Fruit fly (Drosophila melanogaster): Measurements from ENCODE around the gene CG9316.

Gene CG9316

DNA sequence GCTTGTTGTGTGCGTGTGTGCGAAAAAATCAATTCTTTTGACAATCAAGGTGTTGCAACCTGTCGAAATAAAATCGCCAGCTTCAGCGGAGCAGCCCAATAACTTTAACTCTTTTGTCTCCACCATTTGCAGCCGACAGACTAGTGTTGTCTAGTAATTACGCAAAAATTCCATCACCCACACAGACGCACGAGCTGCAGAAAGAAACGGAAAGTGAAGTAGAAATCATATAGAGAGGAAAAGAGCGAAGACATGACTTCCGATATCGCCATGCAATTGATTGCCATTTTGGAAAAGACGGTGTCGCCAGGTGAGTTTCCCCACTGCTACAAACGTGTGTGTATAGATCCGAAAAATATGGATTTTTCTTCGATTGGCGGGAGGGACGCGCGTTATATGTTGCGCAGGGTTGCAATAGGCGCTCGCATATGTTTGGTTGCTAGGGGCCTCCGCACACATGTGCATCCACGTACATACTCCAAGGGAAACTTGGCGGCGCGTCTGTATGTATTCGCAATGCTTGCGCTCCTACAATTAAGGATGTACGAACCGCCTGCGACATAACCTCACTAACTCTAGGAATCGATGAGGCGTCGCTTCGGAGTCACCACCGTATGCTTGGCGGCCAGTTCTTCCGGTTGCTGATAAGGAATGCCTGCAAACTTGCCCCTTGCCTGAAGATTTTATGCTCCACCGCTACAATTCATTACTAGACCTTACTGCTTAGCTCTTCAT is 8.9 kb upstream of the CG9316 start:
- TF ChIP-seq ey (GFP tag; optimal IDR thresholded peaks at IDR 0.05) = no peak
- no peak for TF ChIP-seq Hnf4 (GFP tag; optimal IDR thresholded peaks at IDR 0.05)
- TF ChIP-seq lola (GFP tag; optimal IDR thresholded peaks at IDR 0.05) = no peak
- TF ChIP-seq dl (GFP tag; optimal IDR thresholded peaks at IDR 0.05; ENCODE audit: insufficient read depth in 1 of 2, partially characterized antibody in 2 of 2) = no peak
- TF ChIP-seq foxo (GFP tag; optimal IDR thresholded peaks at IDR 0.05) = no peak
- no peak for TF ChIP-seq tai (GFP tag; optimal IDR thresholded peaks at IDR 0.05)

DNA sequence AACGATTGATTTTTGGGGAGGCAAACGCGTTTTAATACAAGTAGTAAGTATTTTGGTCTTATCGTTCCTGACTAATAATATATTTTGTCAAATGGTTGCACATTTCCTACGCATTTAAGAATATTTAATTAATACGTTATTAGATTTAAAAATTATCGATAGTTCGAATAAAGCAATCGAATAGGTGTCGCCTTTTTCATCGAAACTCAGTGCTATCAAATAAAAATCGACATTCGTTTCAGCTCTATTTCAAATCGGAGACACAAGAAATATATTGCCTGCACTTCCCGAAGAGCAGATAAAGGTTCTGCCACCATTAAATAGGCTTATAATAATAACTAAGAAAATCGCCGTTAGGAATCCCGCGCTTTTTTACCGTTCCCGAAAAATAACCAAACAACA is 8.3 kb upstream of the CG9316 start:
- TF ChIP-seq Jra (GFP tag; optimal IDR thresholded peaks at IDR 0.05) (no peak), dmrt93B (GFP tag; optimal IDR thresholded peaks at IDR 0.05) (no peak), rgr (GFP tag; optimal IDR thresholded peaks at IDR 0.05) (no peak), h (GFP tag; optimal IDR thresholded peaks at IDR 0.05) (no peak)

DNA sequence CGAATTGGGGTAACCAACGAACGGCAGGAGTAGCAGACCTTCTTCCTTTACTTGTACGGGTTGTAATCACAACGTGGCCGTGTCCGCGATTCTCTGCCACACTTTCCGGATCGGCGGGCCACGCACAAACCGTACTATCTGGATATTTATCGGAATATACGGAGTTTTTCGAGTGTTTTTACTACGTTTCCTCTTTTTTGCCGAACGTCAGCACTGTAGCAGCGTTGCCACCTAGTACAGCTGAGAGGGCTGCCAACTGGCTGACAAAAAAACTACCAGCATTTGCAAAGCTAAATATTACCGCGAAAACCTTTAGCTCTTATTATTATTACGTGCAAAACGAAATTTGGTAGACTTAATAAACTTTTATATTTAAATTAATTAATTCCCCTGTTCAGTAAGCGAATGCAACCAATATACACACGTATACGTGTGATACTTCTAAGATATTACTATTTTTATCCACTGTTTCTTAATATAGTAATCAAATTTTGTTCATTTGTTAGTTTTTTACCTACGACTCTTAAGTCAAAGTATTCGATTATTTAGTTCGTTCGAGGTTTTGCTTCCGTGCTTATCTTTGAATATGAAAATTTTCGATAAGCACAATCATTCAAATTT is 7.8 kb upstream of the CG9316 start, which contains the start of gene TM9SF2:
TSS of gene TM9SF2 (minus strand) at position 244 of the 621 bp plus-strand sequence.
- TF ChIP-seq CG9705 (GFP tag; optimal IDR thresholded peaks at IDR 0.05) (peak; percentile 18), HLH106 (tag; optimal IDR thresholded peaks at IDR 0.05) (peak; percentile 45), br (GFP tag; optimal IDR thresholded peaks at IDR 0.05) (no peak), Rel (GFP tag; optimal IDR thresholded peaks at IDR 0.05) (no peak), Rel (tag; optimal IDR thresholded peaks at IDR 0.05) (peak; percentile 18)

DNA sequence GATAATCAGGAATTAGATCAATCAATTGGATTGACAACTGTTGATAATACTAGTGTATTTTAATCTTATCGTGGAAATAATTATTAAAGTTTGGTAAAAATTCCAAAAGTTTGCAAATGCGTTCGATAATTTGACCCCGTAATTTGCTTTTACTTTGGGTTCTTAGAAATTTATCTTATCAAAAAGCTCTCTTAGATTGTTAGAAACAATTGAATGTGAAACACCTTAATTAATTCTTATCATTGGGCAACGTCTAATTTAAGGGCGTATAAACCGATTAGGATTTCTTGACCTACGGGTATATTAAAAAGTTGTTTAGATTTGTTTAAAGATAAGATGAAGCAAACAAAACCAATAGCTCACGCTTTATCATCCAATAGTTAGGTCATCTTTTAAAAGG is 6.7 kb upstream of the CG9316 start:
- TF ChIP-seq Vsx2 (GFP tag; optimal IDR thresholded peaks at IDR 0.05; ENCODE audit: partially characterized antibody) = no peak
- TF ChIP-seq GATAd (GFP tag; optimal IDR thresholded peaks at IDR 0.05) = no peak
- TF ChIP-seq ey (GFP tag; optimal IDR thresholded peaks at IDR 0.05) = no peak

DNA sequence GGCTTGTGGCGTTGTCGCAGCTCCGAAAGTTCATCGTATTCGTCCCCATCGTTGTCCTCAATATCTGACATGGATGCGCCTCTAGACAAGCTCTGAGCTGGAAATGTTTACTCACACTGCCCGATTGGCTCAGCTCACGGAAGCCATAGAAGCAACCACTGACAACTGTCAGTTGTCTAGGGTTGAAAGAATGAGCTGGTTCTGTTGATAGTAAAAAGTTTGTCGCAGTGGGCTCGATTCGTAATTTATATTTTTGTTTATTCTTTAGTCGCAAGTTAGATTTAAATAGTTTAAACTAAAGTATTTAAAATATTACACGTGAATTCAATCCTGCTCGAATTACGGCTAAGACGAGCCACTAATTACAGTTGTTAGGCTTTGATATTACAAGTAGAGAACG is 3.8 kb upstream of the CG9316 start, which contains the start of gene CarT:
TSS of gene CarT (minus strand) at position 101 of the 400 bp plus-strand sequence.
- TF ChIP-seq dsf (GFP tag; optimal IDR thresholded peaks at IDR 0.05; ENCODE audit: borderline replicate concordance) (no peak), Vsx2 (GFP tag; optimal IDR thresholded peaks at IDR 0.05; ENCODE audit: partially characterized antibody) (no peak), HLH106 (tag; optimal IDR thresholded peaks at IDR 0.05) (no peak)

DNA sequence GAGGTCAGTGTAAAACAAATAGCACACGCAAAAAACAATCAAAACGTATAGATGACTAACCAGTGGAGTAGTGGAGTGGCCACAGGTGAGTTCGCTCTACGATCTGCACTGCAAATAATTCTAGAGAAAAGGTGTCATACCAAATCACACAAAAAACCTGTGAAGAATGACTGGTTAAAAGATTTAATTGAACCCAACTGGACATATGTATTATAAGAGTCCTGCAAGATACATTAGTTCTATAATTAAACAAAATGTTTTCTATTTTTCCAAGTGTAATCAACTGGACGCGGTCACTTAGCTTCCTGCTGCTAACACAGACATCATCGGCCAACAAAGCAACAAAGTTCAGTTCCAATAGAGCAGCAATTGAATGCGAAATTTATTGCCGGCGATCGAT is 2.3 kb downstream of the CG9316 start:
- TF ChIP-seq Jra (GFP tag; optimal IDR thresholded peaks at IDR 0.05) (no peak), sage (GFP tag; optimal IDR thresholded peaks at IDR 0.05) (no peak), CG32264 (GFP tag; optimal IDR thresholded peaks at IDR 0.05) (no peak), CG9705 (GFP tag; optimal IDR thresholded peaks at IDR 0.05) (no peak), OdsH (GFP tag; optimal IDR thresholded peaks at IDR 0.05) (no peak), pan (optimal IDR thresholded peaks at IDR 0.05) (no peak), Dif (GFP tag; optimal IDR thresholded peaks at IDR 0.05; ENCODE audit: partially characterized antibody) (no peak), jim (GFP tag; optimal IDR thresholded peaks at IDR 0.05) (no peak), Rel (GFP tag; optimal IDR thresholded peaks at IDR 0.05) (no peak), Rel (tag; optimal IDR thresholded peaks at IDR 0.05) (no peak), Hnf4 (GFP tag; optimal IDR thresholded peaks at IDR 0.05) (no peak), fru (GFP tag; optimal IDR thresholded peaks at IDR 0.05) (no peak), ey (GFP tag; optimal IDR thresholded peaks at IDR 0.05) (no peak), dsf (GFP tag; optimal IDR thresholded peaks at IDR 0.05; ENCODE audit: borderline replicate concordance) (no peak), HLH106 (tag; optimal IDR thresholded peaks at IDR 0.05) (no peak)

DNA sequence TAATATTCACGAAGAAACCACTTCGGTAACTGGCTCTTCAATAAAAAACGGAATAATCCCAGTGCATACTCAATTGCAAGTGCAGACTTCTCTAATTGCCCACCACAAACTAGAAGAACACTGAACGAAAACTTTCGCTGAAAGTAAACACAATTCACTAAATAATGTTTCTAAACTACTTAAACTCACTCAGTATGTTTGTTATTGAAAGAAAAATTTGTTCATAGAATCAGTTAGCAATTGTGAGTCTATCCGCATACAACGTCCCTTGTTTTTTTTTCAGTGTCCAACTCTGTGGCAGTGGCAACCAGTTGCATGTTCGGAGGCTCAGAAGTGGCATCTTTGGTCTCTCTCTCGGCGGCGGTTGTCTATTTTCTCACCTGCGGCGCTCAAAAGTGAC is 4.9 kb downstream of the CG9316 start:
- no peak for TF ChIP-seq dsf (GFP tag; optimal IDR thresholded peaks at IDR 0.05; ENCODE audit: borderline replicate concordance)
- TF ChIP-seq OdsH (GFP tag; optimal IDR thresholded peaks at IDR 0.05) = no peak
- TF ChIP-seq HLH106 (tag; optimal IDR thresholded peaks at IDR 0.05) = no peak
- no peak for TF ChIP-seq lola (GFP tag; optimal IDR thresholded peaks at IDR 0.05)
- no peak for TF ChIP-seq dl (GFP tag; optimal IDR thresholded peaks at IDR 0.05; ENCODE audit: insufficient read depth in 1 of 2, partially characterized antibody in 2 of 2)
- no peak for TF ChIP-seq Dfd (GFP tag; optimal IDR thresholded peaks at IDR 0.05)
- TF ChIP-seq Hr78 (GFP tag; optimal IDR thresholded peaks at IDR 0.05) = no peak
- TF ChIP-seq foxo (GFP tag; optimal IDR thresholded peaks at IDR 0.05) = no peak
- no peak for TF ChIP-seq usp (GFP tag; optimal IDR thresholded peaks at IDR 0.05)
- no peak for TF ChIP-seq Vsx2 (GFP tag; optimal IDR thresholded peaks at IDR 0.05; ENCODE audit: partially characterized antibody)
- no peak for TF ChIP-seq Jra (GFP tag; optimal IDR thresholded peaks at IDR 0.05)
- TF ChIP-seq sv (GFP tag; optimal IDR thresholded peaks at IDR 0.05) = no peak
- no peak for TF ChIP-seq woc (GFP tag; optimal IDR thresholded peaks at IDR 0.05)
- TF ChIP-seq tai (GFP tag; optimal IDR thresholded peaks at IDR 0.05) = no peak
